Fruit fly (Drosophila melanogaster) whole organism, adult: ENCODE data around the gene TwdlE.

Source experiments
- CG11617 ChIP-seq: fragments of 200-800 bp; sonication (Bioruptor generic); optimal IDR thresholded peaks from 2 replicates; lab custom pipeline; 2017; ENCODE audit warnings: mild to moderate bottlenecking, missing biosample characterization, missing genetic modification reagents, missing genetic modification characterization
- CG12768 ChIP-seq: fragments of 200-800 bp; sonication (Bioruptor generic); optimal IDR thresholded peaks from 2 replicates; lab custom pipeline; 2017; ENCODE audit warnings: missing biosample characterization, missing genetic modification characterization, mild to moderate bottlenecking, moderate library complexity, missing genetic modification reagents
- CG14711 ChIP-seq: fragments of 200-800 bp; sonication (Bioruptor generic); optimal IDR thresholded peaks from 2 replicates; lab custom pipeline; 2018; ENCODE audit warnings: missing biosample characterization, mild to moderate bottlenecking, missing genetic modification characterization, moderate library complexity
- CG1620 ChIP-seq: fragments of 200-800 bp; sonication (Bioruptor generic); optimal IDR thresholded peaks from 2 replicates; lab custom pipeline; 2016; ENCODE audit warnings: missing biosample characterization, missing genetic modification characterization
- CG33017 ChIP-seq: fragments of 200-800 bp; sonication (Bioruptor generic); optimal IDR thresholded peaks from 2 replicates; lab custom pipeline; 2018; ENCODE audit warnings: missing biosample characterization, mild to moderate bottlenecking, missing genetic modification characterization, moderate library complexity
- CG5204 ChIP-seq: fragments of 200-800 bp; sonication (Bioruptor generic); optimal IDR thresholded peaks from 2 replicates; lab custom pipeline; 2016; ENCODE audit warnings: missing biosample characterization, missing genetic modification characterization
- CG7045 ChIP-seq: fragments of 200-800 bp; sonication (Bioruptor generic); optimal IDR thresholded peaks from 2 replicates; lab custom pipeline; 2017; ENCODE audit warnings: missing biosample characterization, mild to moderate bottlenecking, missing genetic modification characterization
- CG7101 ChIP-seq: fragments of 200-800 bp; sonication (Bioruptor generic); optimal IDR thresholded peaks from 2 replicates; lab custom pipeline; 2018; ENCODE audit warnings: missing biosample characterization, mild to moderate bottlenecking, missing genetic modification characterization, moderate library complexity
- Clk ChIP-seq: fragments of 200-800 bp; sonication (Bioruptor generic); optimal IDR thresholded peaks from 2 replicates; lab custom pipeline; 2017; ENCODE audit warnings: missing biosample characterization, missing genetic modification characterization
- Crg-1 ChIP-seq: fragments of 200-800 bp; sonication (Bioruptor generic); optimal IDR thresholded peaks from 2 replicates; lab custom pipeline; 2016; ENCODE audit warnings: missing biosample characterization, missing genetic modification characterization
- Hr96 ChIP-seq: fragments of 200-800 bp; sonication (Bioruptor generic); optimal IDR thresholded peaks from 2 replicates; lab custom pipeline; 2016; ENCODE audit warnings: missing biosample characterization, missing genetic modification characterization
- Mnt ChIP-seq: fragments of 200-800 bp; sonication (Bioruptor generic); optimal IDR thresholded peaks from 2 replicates; lab custom pipeline; 2016; ENCODE audit warnings: missing biosample characterization, mild to moderate bottlenecking, missing genetic modification characterization
- bab1 ChIP-seq: fragments of 200-800 bp; sonication (Bioruptor generic); optimal IDR thresholded peaks from 3 replicates; lab custom pipeline; 2019; ENCODE audit warnings: missing biosample characterization, mild to moderate bottlenecking, missing genetic modification characterization, moderate library complexity
- cic ChIP-seq: fragments of 200-800 bp; sonication (Bioruptor generic); optimal IDR thresholded peaks from 2 replicates; lab custom pipeline; 2017; ENCODE audit warnings: missing biosample characterization, mild to moderate bottlenecking, missing genetic modification characterization, moderate library complexity
- cnc ChIP-seq, 2 experiments: fragments of >200 bp; optimal IDR thresholded peaks; 2 replicates each; lab custom pipeline; 2017
- kay ChIP-seq: fragments of 200-800 bp; sonication (Bioruptor generic); peaks from one replicate; lab custom pipeline; 2016; ENCODE audit warnings: missing biosample characterization, missing genetic modification characterization, borderline replicate concordance
- pad ChIP-seq: fragments of 200-800 bp; sonication (Bioruptor generic); optimal IDR thresholded peaks from 3 replicates; lab custom pipeline; 2017; ENCODE audit warnings: missing biosample characterization, missing genetic modification characterization, mild to moderate bottlenecking, moderate library complexity, missing genetic modification reagents
- tj ChIP-seq: fragments of 200-800 bp; sonication (Bioruptor generic); optimal IDR thresholded peaks from 3 replicates; lab custom pipeline; 2017; ENCODE audit warnings: missing biosample characterization, mild to moderate bottlenecking, missing genetic modification characterization, moderate library complexity
- toe ChIP-seq: fragments of 200-800 bp; sonication (Bioruptor generic); optimal IDR thresholded peaks from 2 replicates; lab custom pipeline; 2016; ENCODE audit warnings: missing biosample characterization, missing genetic modification characterization

The TwdlE gene

dm6 chr2L:7890654-7891114 is 30.0 kb upstream of the TwdlE start, which contains the start of gene Spn28Db:
Gene Spn28Db (minus strand): TSS chr2L:7890704.
- TF ChIP-seq bab1 (GFP tag; lab: Kevin White, UChicago): peak; percentile 50
- TF ChIP-seq Hr96: no peak
- TF ChIP-seq CG1620 (GFP tag; lab: Kevin White, UChicago): peak; percentile 13
- peak; percentile 8 for TF ChIP-seq CG5204 (GFP tag; lab: Kevin White, UChicago)

- TF ChIP-seq Crg-1 (GFP tag; lab: Kevin White, UChicago) (no peak), CG12768 (GFP tag; lab: Kevin White, UChicago) (no peak), bab1 (GFP tag; lab: Kevin White, UChicago) (no peak), CG7045 (GFP tag; lab: Kevin White, UChicago) (no peak), toe (GFP tag; lab: Kevin White, UChicago) (no peak), Mnt (GFP tag; lab: Kevin White, UChicago) (no peak), pad (no peak), CG7101 (tag; lab: Kevin White, UChicago) (no peak), CG5204 (GFP tag; lab: Kevin White, UChicago) (no peak)
Observed at dm6 chr2L:7889029-7889428, 28.4 kb upstream of the TwdlE start, which contains the start of gene Spn28Da. Gene Spn28Da (minus strand): TSS chr2L:7889129.

dm6 chr2L:7887333-7887732 is 26.7 kb upstream of the TwdlE start, which contains the start of gene CG7102:
Gene CG7102 (minus strand): TSS chr2L:7887513.
- TF ChIP-seq CG14711 (tag; lab: Kevin White, UChicago) (no peak), CG7101 (tag; lab: Kevin White, UChicago) (no peak), CG5204 (GFP tag; lab: Kevin White, UChicago) (no peak), kay (GFP tag; lab: Kevin White, UChicago) (no peak), pad (no peak), CG1620 (GFP tag; lab: Kevin White, UChicago) (no peak), cnc (optimal IDR thresholded peaks at IDR 0.05; lab: Kevin White, UChicago) (no peak), Clk (no peak), CG33017 (tag; lab: Kevin White, UChicago) (no peak), toe (GFP tag; lab: Kevin White, UChicago) (no peak), CG12768 (GFP tag; lab: Kevin White, UChicago) (no peak), Crg-1 (GFP tag; lab: Kevin White, UChicago) (no peak)

- TF ChIP-seq CG7045 (GFP tag; lab: Kevin White, UChicago): no peak
- peak; percentile 46 for TF ChIP-seq Mnt (GFP tag; lab: Kevin White, UChicago)
- peak; percentile 54 for TF ChIP-seq CG11617 (GFP tag; lab: Kevin White, UChicago)
Observed at dm6 chr2L:7885952-7886351, 25.3 kb upstream of the TwdlE start.

- no peak for TF ChIP-seq tj (GFP tag; lab: Kevin White, UChicago)
- TF ChIP-seq cnc (optimal IDR thresholded peaks at IDR 0.05; lab: Kevin White, UChicago): no peak
- TF ChIP-seq CG1620 (GFP tag; lab: Kevin White, UChicago): no peak
- TF ChIP-seq CG33017 (tag; lab: Kevin White, UChicago): no peak
- no peak for TF ChIP-seq CG7101 (tag; lab: Kevin White, UChicago)
- no peak for TF ChIP-seq CG7045 (GFP tag; lab: Kevin White, UChicago)
- TF ChIP-seq CG12768 (GFP tag; lab: Kevin White, UChicago): no peak
- no peak for TF ChIP-seq Hr96
- TF ChIP-seq CG5204 (GFP tag; lab: Kevin White, UChicago): no peak
- TF ChIP-seq cic (GFP tag; lab: Kevin White, UChicago): no peak
- TF ChIP-seq toe (GFP tag; lab: Kevin White, UChicago): no peak
- TF ChIP-seq bab1 (GFP tag; lab: Kevin White, UChicago): no peak
- TF ChIP-seq Clk: no peak
Observed at dm6 chr2L:7885271-7885670, 24.6 kb upstream of the TwdlE start, which contains the start of the genes SmE and CG34132. Gene SmE (minus strand): TSS chr2L:7885450. Gene CG34132 (plus strand): TSS chr2L:7885503.

dm6 chr2L:7880458-7880857 is 19.8 kb upstream of the TwdlE start:
- no peak for TF ChIP-seq CG7101 (tag; lab: Kevin White, UChicago)
- TF ChIP-seq CG33017 (tag; lab: Kevin White, UChicago): no peak
- TF ChIP-seq cnc (optimal IDR thresholded peaks at IDR 0.05; lab: Kevin White, UChicago): no peak
- no peak for TF ChIP-seq Crg-1 (GFP tag; lab: Kevin White, UChicago)
- TF ChIP-seq CG11617 (GFP tag; lab: Kevin White, UChicago): no peak
- no peak for TF ChIP-seq cic (GFP tag; lab: Kevin White, UChicago)
- no peak for TF ChIP-seq CG7045 (GFP tag; lab: Kevin White, UChicago)
- TF ChIP-seq toe (GFP tag; lab: Kevin White, UChicago): no peak
- no peak for TF ChIP-seq CG12768 (GFP tag; lab: Kevin White, UChicago)
- TF ChIP-seq tj (GFP tag; lab: Kevin White, UChicago): no peak
- TF ChIP-seq CG1620 (GFP tag; lab: Kevin White, UChicago): no peak

dm6 chr2L:7879292-7879894 is 18.8 kb upstream of the TwdlE start, which contains the start of gene spz3:
Gene spz3 (minus strand): TSS chr2L:7879552.
- TF ChIP-seq bab1 (GFP tag; lab: Kevin White, UChicago) (no peak), Mnt (GFP tag; lab: Kevin White, UChicago) (no peak), CG7045 (GFP tag; lab: Kevin White, UChicago) (no peak), kay (GFP tag; lab: Kevin White, UChicago) (peak; percentile 47), Hr96 (no peak), CG7101 (tag; lab: Kevin White, UChicago) (no peak)
